Worm (Caenorhabditis elegans) whole organism, mixed stage, embryonic: ENCODE measurements around the gene cnc-4.

Experiments
- bed-3 ChIP-seq: fragments of 200-800 bp; sonication (Bioruptor generic); optimal IDR thresholded peaks from 3 replicates; lab custom pipeline; 2018; ENCODE audit warnings: mild to moderate bottlenecking, missing genetic modification characterization, moderate library complexity, missing compliant biosample characterization
- blmp-1 ChIP-seq: fragments of 150-350 bp; optimal IDR thresholded peaks from 2 replicates; lab custom pipeline; 2014; ENCODE audit warnings: missing biosample characterization, missing genetic modification characterization
- ceh-39 ChIP-seq: fragments of 150-350 bp; optimal IDR thresholded peaks from 2 replicates; lab custom pipeline; 2014; ENCODE audit warnings: missing biosample characterization, missing genetic modification characterization
- cnd-1 ChIP-seq: fragments of 200-800 bp; sonication (Bioruptor generic); optimal IDR thresholded peaks from 2 replicates; lab custom pipeline; 2018; ENCODE audit warnings: mild to moderate bottlenecking, missing genetic modification characterization, missing compliant biosample characterization
- lin-32 ChIP-seq: fragments of 200-800 bp; sonication (Bioruptor generic); optimal IDR thresholded peaks from 2 replicates; lab custom pipeline; 2018; ENCODE audit warnings: mild to moderate bottlenecking, missing genetic modification characterization, missing compliant biosample characterization
- lsy-2 ChIP-seq: fragments of 150-350 bp; optimal IDR thresholded peaks from 2 replicates; lab custom pipeline; 2014; ENCODE audit warnings: missing biosample characterization, missing genetic modification characterization
- nhr-12 ChIP-seq: fragments of 150-350 bp; optimal IDR thresholded peaks from 2 replicates; lab custom pipeline; 2014; ENCODE audit warnings: missing biosample characterization, missing genetic modification characterization
- nhr-76 ChIP-seq: sonication (generic microtip); optimal IDR thresholded peaks from 2 replicates; lab custom pipeline; 2017; ENCODE audit warnings: missing biosample characterization, missing genetic modification characterization
- pha-4 ChIP-seq: fragments of 150-350 bp; optimal IDR thresholded peaks from 2 replicates; lab custom pipeline; 2018; ENCODE audit warnings: missing biosample characterization, missing genetic modification reagents, missing genetic modification characterization
- snpc-4 ChIP-seq: fragments of 150-350 bp; optimal IDR thresholded peaks from 2 replicates; lab custom pipeline; 2014; ENCODE audit warnings: missing biosample characterization, missing genetic modification characterization

ce11 chrV:1442042-1442441, 5.0 kb upstream of the cnc-4 start, which contains the start of gene cnc-11:
- TF ChIP-seq lin-32 (GFP tag; lab: Kevin White, UChicago) (no peak), lsy-2 (no peak), ceh-39 (tag; lab: Kevin White, UChicago) (no peak), pha-4 (no peak), bed-3 (GFP tag; lab: Kevin White, UChicago) (no peak), nhr-12 (tag; lab: Kevin White, UChicago) (no peak), nhr-76 (tag; lab: Kevin White, UChicago) (no peak), snpc-4 (tag; lab: Kevin White, UChicago) (no peak), cnd-1 (tag; lab: Kevin White, UChicago) (no peak), blmp-1 (tag; lab: Kevin White, UChicago) (no peak)
